Fruit fly (Drosophila melanogaster) whole organism, wandering third instar larva: ENCODE measurements around the gene CG15382.

Source experiments
- Abd-B ChIP-seq: fragments of >200 bp; optimal IDR thresholded peaks from 2 replicates; lab custom pipeline; 2017; ENCODE audit warnings: missing biosample characterization, missing genetic modification characterization
- CG32264 ChIP-seq: fragments of 200-800 bp; sonication (Bioruptor generic); optimal IDR thresholded peaks from 2 replicates; lab custom pipeline; 2016; ENCODE audit warnings: missing biosample characterization, missing genetic modification characterization
- CG9705 ChIP-seq: fragments of 200-800 bp; sonication (Bioruptor generic); optimal IDR thresholded peaks from 2 replicates; lab custom pipeline; 2018; ENCODE audit warnings: missing biosample characterization, mild to moderate bottlenecking, missing genetic modification characterization
- CrebA ChIP-seq: fragments of 200-800 bp; sonication (Bioruptor generic); optimal IDR thresholded peaks from 2 replicates; lab custom pipeline; 2016; ENCODE audit warnings: missing biosample characterization, mild to moderate bottlenecking, missing genetic modification characterization, borderline replicate concordance
- Dfd ChIP-seq: fragments of >200 bp; optimal IDR thresholded peaks from 2 replicates; lab custom pipeline; 2017; ENCODE audit warnings: missing biosample characterization, missing genetic modification characterization
- Dif ChIP-seq: fragments of 200-275, 200-300 bp; sonication (Bioruptor generic); optimal IDR thresholded peaks from 2 replicates; lab custom pipeline; 2018; ENCODE audit warnings: missing biosample characterization, missing genetic modification characterization; ENCODE audit not compliant: partially characterized antibody
- GATAd ChIP-seq: sonication (Bioruptor generic); optimal IDR thresholded peaks from 2 replicates; lab custom pipeline; 2016; ENCODE audit warnings: missing biosample characterization, missing genetic modification characterization
- HLH106 ChIP-seq: fragments of 200-800 bp; optimal IDR thresholded peaks from 3 replicates; lab custom pipeline; 2019; ENCODE audit warnings: missing biosample characterization, mild to moderate bottlenecking, missing genetic modification characterization, moderate library complexity
- Hnf4 ChIP-seq: fragments of 200-800 bp; sonication (Bioruptor generic); optimal IDR thresholded peaks from 2 replicates; lab custom pipeline; 2016; ENCODE audit warnings: missing biosample characterization, mild to moderate bottlenecking, missing genetic modification characterization
- Hr78 ChIP-seq: fragments of >200 bp; optimal IDR thresholded peaks from 2 replicates; lab custom pipeline; 2017; ENCODE audit warnings: missing biosample characterization, missing genetic modification characterization
- Hr83 ChIP-seq: fragments of 200-300 bp; sonication (Bioruptor generic); optimal IDR thresholded peaks from 2 replicates; lab custom pipeline; 2016; ENCODE audit warnings: missing biosample characterization, mild to moderate bottlenecking, missing genetic modification characterization, moderate library complexity; ENCODE audit not compliant: poor library complexity, severe bottlenecking
- Jra ChIP-seq: sonication (Bioruptor generic); optimal IDR thresholded peaks from 2 replicates; lab custom pipeline; 2016; ENCODE audit warnings: missing biosample characterization, missing genetic modification characterization
- Mio ChIP-seq: sonication (Bioruptor generic); optimal IDR thresholded peaks from 2 replicates; lab custom pipeline; 2016; ENCODE audit warnings: missing biosample characterization, missing genetic modification characterization
- Myc ChIP-seq: fragments of >200 bp; optimal IDR thresholded peaks from 2 replicates; lab custom pipeline; 2017
- N ChIP-seq: fragments of >200 bp; optimal IDR thresholded peaks from 2 replicates; lab custom pipeline; 2018; ENCODE audit warnings: missing biosample characterization, missing external identifiers, missing genetic modification characterization
- OdsH ChIP-seq: fragments of 200-800 bp; sonication (Bioruptor generic); optimal IDR thresholded peaks from 2 replicates; lab custom pipeline; 2016; ENCODE audit warnings: missing biosample characterization, mild to moderate bottlenecking, missing genetic modification characterization
- Rel ChIP-seq, 2 experiments: fragments of 200-800 bp; sonication (Bioruptor generic) in 1 of 2; optimal IDR thresholded peaks; 2 replicates in 1 of 2; 3 replicates in 1 of 2; lab custom pipeline; 2016 to 2019; ENCODE audit warnings: mild to moderate bottlenecking in 2 of 2, missing biosample characterization in 2 of 2, missing genetic modification characterization in 2 of 2, moderate library complexity in 1 of 2
- Sp1 ChIP-seq: fragments of 200-800 bp; sonication (Bioruptor generic); optimal IDR thresholded peaks from 3 replicates; lab custom pipeline; 2019; ENCODE audit warnings: missing biosample characterization, mild to moderate bottlenecking, missing genetic modification characterization, moderate library complexity
- Vsx2 ChIP-seq: fragments of 200-300, 225-300 bp; sonication (Bioruptor generic); optimal IDR thresholded peaks from 2 replicates; lab custom pipeline; 2018; ENCODE audit warnings: missing biosample characterization, missing genetic modification characterization; ENCODE audit not compliant: partially characterized antibody
- br ChIP-seq: fragments of 200-800 bp; sonication (Bioruptor generic); optimal IDR thresholded peaks from 2 replicates; lab custom pipeline; 2016; ENCODE audit warnings: missing biosample characterization, missing genetic modification characterization
- brk ChIP-seq: fragments of 200-800 bp; sonication (Bioruptor generic); optimal IDR thresholded peaks from 2 replicates; lab custom pipeline; 2016; ENCODE audit warnings: missing biosample characterization, mild to moderate bottlenecking, missing genetic modification characterization
- dl ChIP-seq, 2 experiments: fragments of 175-275, 200-275 bp in 1 of 2; fragments of 200-275 bp in 1 of 2; sonication (Bioruptor generic); optimal IDR thresholded peaks; lab custom pipeline; 2018; ENCODE audit warnings: mild to moderate bottlenecking in 2 of 2, missing biosample characterization in 2 of 2, missing genetic modification characterization in 2 of 2, moderate library complexity in 2 of 2; ENCODE audit not compliant: partially characterized antibody in 2 of 2, insufficient read depth in 1 of 2
- dmrt93B ChIP-seq: fragments of 200-800 bp; sonication (Bioruptor generic); optimal IDR thresholded peaks from 2 replicates; lab custom pipeline; 2018; ENCODE audit warnings: missing biosample characterization, mild to moderate bottlenecking, missing genetic modification characterization
- dsf ChIP-seq: sonication (Bioruptor generic); optimal IDR thresholded peaks from 2 replicates; lab custom pipeline; 2016; ENCODE audit warnings: missing biosample characterization, missing genetic modification characterization, borderline replicate concordance
- ey ChIP-seq: fragments of 200-800 bp; sonication (Bioruptor generic); optimal IDR thresholded peaks from 2 replicates; lab custom pipeline; 2016; ENCODE audit warnings: missing biosample characterization, missing genetic modification characterization
- foxo ChIP-seq, 2 experiments: fragments of 200-800 bp; sonication (Bioruptor generic); optimal IDR thresholded peaks; 2 replicates in 1 of 2; 3 replicates in 1 of 2; lab custom pipeline; 2016 to 2017; ENCODE audit warnings: missing biosample characterization in 2 of 2, missing genetic modification characterization in 2 of 2
- fru ChIP-seq: fragments of 200-800 bp; sonication (Bioruptor generic); optimal IDR thresholded peaks from 3 replicates; lab custom pipeline; 2016; ENCODE audit warnings: missing biosample characterization, mild to moderate bottlenecking, missing genetic modification characterization
- h ChIP-seq: fragments of 200-800 bp; sonication (Bioruptor generic); optimal IDR thresholded peaks from 3 replicates; lab custom pipeline; 2016; ENCODE audit warnings: missing biosample characterization, mild to moderate bottlenecking, missing genetic modification characterization
- jim ChIP-seq: fragments of 175-275, 200-325 bp; sonication (Bioruptor generic); optimal IDR thresholded peaks from 2 replicates; lab custom pipeline; 2016; ENCODE audit warnings: missing biosample characterization, mild to moderate bottlenecking, missing genetic modification characterization
- lola ChIP-seq: fragments of >200 bp; optimal IDR thresholded peaks from 2 replicates; lab custom pipeline; 2017; ENCODE audit warnings: missing biosample characterization, missing genetic modification characterization
- pan ChIP-seq: fragments of >200 bp; optimal IDR thresholded peaks from 2 replicates; lab custom pipeline; 2017
- psq ChIP-seq: fragments of 200-800 bp; sonication (Bioruptor generic); optimal IDR thresholded peaks from 3 replicates; lab custom pipeline; 2017; ENCODE audit warnings: missing biosample characterization, mild to moderate bottlenecking, missing genetic modification characterization, moderate library complexity
- rgr ChIP-seq: fragments of 200-800 bp; sonication (Bioruptor generic); optimal IDR thresholded peaks from 3 replicates; lab custom pipeline; 2016; ENCODE audit warnings: missing biosample characterization, mild to moderate bottlenecking, missing genetic modification characterization
- sage ChIP-seq: fragments of 200-800 bp; sonication (Bioruptor generic); optimal IDR thresholded peaks from 2 replicates; lab custom pipeline; 2016; ENCODE audit warnings: missing biosample characterization, mild to moderate bottlenecking, missing genetic modification characterization
- sv ChIP-seq: fragments of 200-800 bp; sonication (Bioruptor generic); optimal IDR thresholded peaks from 3 replicates; lab custom pipeline; 2016; ENCODE audit warnings: missing biosample characterization, missing genetic modification characterization
- tai ChIP-seq: sonication (Bioruptor generic); optimal IDR thresholded peaks from 2 replicates; lab custom pipeline; 2016; ENCODE audit warnings: missing biosample characterization, missing genetic modification characterization
- usp ChIP-seq: fragments of >200 bp; optimal IDR thresholded peaks from 2 replicates; lab custom pipeline; 2017; ENCODE audit warnings: missing biosample characterization, missing genetic modification characterization
- woc ChIP-seq: sonication (Bioruptor generic); optimal IDR thresholded peaks from 2 replicates; lab custom pipeline; 2016; ENCODE audit warnings: missing biosample characterization, mild to moderate bottlenecking, missing genetic modification characterization

CG15382 gene

dm6 chr2L:2144725-2145656, 10.6 kb upstream of the CG15382 start, which contains the start of gene tho2:
TSS of gene tho2 (minus strand) at chr2L:2145187.
- TF ChIP-seq psq (no peak), Hr78 (GFP tag; lab: Kevin White, UChicago) (no peak), rgr (GFP tag; lab: Kevin White, UChicago) (no peak), jim (GFP tag; lab: Kevin White, UChicago) (no peak)
- TF ChIP-seq, all 38 proteins: peak for 0

dm6 chr2L:2147208-2147607, 8.3 kb upstream of the CG15382 start, which contains the start of the genes CG11723 and Tbcd:
TSS of gene CG11723 (minus strand) at chr2L:2147275.
TSS of gene Tbcd (plus strand) at chr2L:2147518.
- TF ChIP-seq brk: no peak
- no peak for TF ChIP-seq Abd-B (GFP tag; lab: Kevin White, UChicago)
- TF ChIP-seq fru (GFP tag; lab: Kevin White, UChicago): no peak
- TF ChIP-seq Hr78 (GFP tag; lab: Kevin White, UChicago): no peak
- TF ChIP-seq Vsx2 (GFP tag; lab: Kevin White, UChicago): no peak
- no peak for TF ChIP-seq jim (GFP tag; lab: Kevin White, UChicago)
- TF ChIP-seq Myc (lab: Kevin White, UChicago): no peak
- peak; percentile 20 for TF ChIP-seq Hr83 (GFP tag; lab: Kevin White, UChicago)
- no peak for TF ChIP-seq dl (GFP tag; optimal IDR thresholded peaks at IDR 0.05; lab: Kevin White, UChicago; ENCODE audit: insufficient read depth in 1 of 2, partially characterized antibody in 2 of 2)
- no peak for TF ChIP-seq woc
- peak; percentile 88 for TF ChIP-seq OdsH (GFP tag; lab: Kevin White, UChicago)
- no peak for TF ChIP-seq sage (GFP tag; lab: Kevin White, UChicago)
- no peak for TF ChIP-seq lola (GFP tag; lab: Kevin White, UChicago)
- no peak for TF ChIP-seq pan (lab: Kevin White, UChicago)
- TF ChIP-seq Sp1 (GFP tag; lab: Kevin White, UChicago): peak; percentile 91
- no peak for TF ChIP-seq N (GFP tag; lab: Kevin White, UChicago)
- TF ChIP-seq Hnf4 (GFP tag; lab: Kevin White, UChicago): no peak
- no peak for TF ChIP-seq usp
- TF ChIP-seq Jra: no peak
- TF ChIP-seq Rel (GFP tag; optimal IDR thresholded peaks at IDR 0.05; lab: Kevin White, UChicago): no peak
- TF ChIP-seq Rel (tag; optimal IDR thresholded peaks at IDR 0.05; lab: Kevin White, UChicago): no peak
- TF ChIP-seq dmrt93B (GFP tag; lab: Kevin White, UChicago): no peak
- TF ChIP-seq dsf (GFP tag; lab: Kevin White, UChicago): peak; percentile 66
- TF ChIP-seq CrebA: no peak
- peak; percentile 92 for TF ChIP-seq ey (GFP tag; lab: Kevin White, UChicago)
- TF ChIP-seq psq: peak; percentile 75
- TF ChIP-seq h (GFP tag; lab: Kevin White, UChicago): no peak
- peak; percentile 52 for TF ChIP-seq GATAd (GFP tag; lab: Kevin White, UChicago)
- no peak for TF ChIP-seq br (GFP tag; lab: Kevin White, UChicago)
- TF ChIP-seq rgr (GFP tag; lab: Kevin White, UChicago): peak; percentile 93
- peak; percentile 46 for TF ChIP-seq Dif
- TF ChIP-seq sv (GFP tag; lab: Kevin White, UChicago): peak; percentile 76
- TF ChIP-seq Mio (GFP tag; lab: Kevin White, UChicago): no peak
- TF ChIP-seq Dfd (GFP tag; lab: Kevin White, UChicago): no peak
- TF ChIP-seq HLH106 (tag; lab: Kevin White, UChicago): peak; percentile 93
- TF ChIP-seq CG9705 (GFP tag; lab: Kevin White, UChicago): peak; percentile 81
- TF ChIP-seq tai (GFP tag; lab: Kevin White, UChicago): no peak
- peak; percentile 75 for TF ChIP-seq CG32264
- peak; percentile 60 to 92 for TF ChIP-seq foxo (GFP tag; optimal IDR thresholded peaks at IDR 0.05; lab: Kevin White, UChicago)
